Worm (Caenorhabditis elegans) whole organism, young adult: ENCODE measurements around the gene rga-5.

Experiments used
- F52B5.7 ChIP-seq: sonication (generic microtip); optimal IDR thresholded peaks from 2 replicates; lab custom pipeline; 2016; ENCODE audit warnings: mild to moderate bottlenecking, missing genetic modification characterization, missing compliant biosample characterization
- K12H6.12 ChIP-seq: fragments of 200-800 bp; sonication (Bioruptor generic); optimal IDR thresholded peaks from 2 replicates; lab custom pipeline; 2018; ENCODE audit warnings: mild to moderate bottlenecking, missing genetic modification characterization, missing compliant biosample characterization
- T26A5.8 ChIP-seq: sonication (generic microtip); optimal IDR thresholded peaks from 2 replicates; lab custom pipeline; 2016; ENCODE audit warnings: missing genetic modification characterization, missing compliant biosample characterization
- Y53G8AR.9 ChIP-seq: fragments of 200-800 bp; sonication (Bioruptor generic); conservative IDR thresholded peaks from 2 replicates; pipeline ENCODE4 v1.3.6; 2022; ENCODE audit warnings: missing genetic modification reagents, missing genetic modification characterization, missing compliant biosample characterization
- Y67H2A.10 ChIP-seq: fragments of 200-800 bp; sonication (Bioruptor generic); conservative IDR thresholded peaks from 2 replicates; pipeline ENCODE4 v1.3.6; 2022; ENCODE audit warnings: missing genetic modification reagents, missing genetic modification characterization, missing compliant biosample characterization
- Y79H2A.3 ChIP-seq: fragments of 200-800 bp; sonication (Bioruptor generic); conservative IDR thresholded peaks from 2 replicates; pipeline ENCODE4 v1.3.6; 2022; ENCODE audit warnings: missing genetic modification reagents, missing genetic modification characterization, missing compliant biosample characterization
- Y95B8A.8 ChIP-seq: fragments of 200-800 bp; sonication (Bioruptor generic); IDR thresholded peaks from 2 replicates; pipeline ENCODE4 v1.3.6; 2022; ENCODE audit warnings: missing genetic modification reagents, missing genetic modification characterization, missing compliant biosample characterization
- athp-1 ChIP-seq: sonication (generic microtip); optimal IDR thresholded peaks from 2 replicates; lab custom pipeline; 2017; ENCODE audit warnings: mild to moderate bottlenecking, missing genetic modification characterization, missing compliant biosample characterization
- attf-6 ChIP-seq: fragments of 200-800 bp; sonication (Bioruptor generic); IDR thresholded peaks from 2 replicates; pipeline ENCODE4 v1.3.6; 2022; ENCODE audit warnings: missing genetic modification reagents, missing genetic modification characterization, missing compliant biosample characterization
- bed-2 ChIP-seq: fragments of 200-800 bp; sonication (Bioruptor generic); IDR thresholded peaks from 2 replicates; pipeline ENCODE4 v1.3.6; 2022; ENCODE audit warnings: missing genetic modification reagents, missing genetic modification characterization, missing compliant biosample characterization
- ccch-3 ChIP-seq: fragments of 200-800 bp; sonication (Bioruptor generic); optimal IDR thresholded peaks from 2 replicates; lab custom pipeline; 2018; ENCODE audit warnings: mild to moderate bottlenecking, missing genetic modification characterization, missing compliant biosample characterization
- chd-7 ChIP-seq: sonication (generic microtip); optimal IDR thresholded peaks from 2 replicates; lab custom pipeline; 2016; ENCODE audit warnings: mild to moderate bottlenecking, missing genetic modification characterization, moderate library complexity, missing compliant biosample characterization
- dox-1 ChIP-seq: fragments of 200-800 bp; sonication (Bioruptor generic); IDR thresholded peaks from 2 replicates; pipeline ENCODE4 v1.3.6; 2022; ENCODE audit warnings: missing genetic modification reagents, missing genetic modification characterization, missing compliant biosample characterization
- dpff-1 ChIP-seq: sonication (generic microtip); optimal IDR thresholded peaks from 2 replicates; lab custom pipeline; 2017; ENCODE audit warnings: mild to moderate bottlenecking, missing genetic modification characterization, missing compliant biosample characterization
- dpl-1 ChIP-seq: fragments of 150-350 bp; optimal IDR thresholded peaks from 2 replicates; lab custom pipeline; 2014; ENCODE audit warnings: missing biosample characterization, missing genetic modification reagents, missing genetic modification characterization
- egrh-3 ChIP-seq: fragments of 200-800 bp; sonication (Bioruptor generic); IDR thresholded peaks from 2 replicates; pipeline ENCODE4 v1.3.6; 2022; ENCODE audit warnings: missing genetic modification reagents, missing genetic modification characterization, missing compliant biosample characterization
- ets-4 ChIP-seq: fragments of 200-800 bp; sonication (Bioruptor generic); optimal IDR thresholded peaks from 2 replicates; lab custom pipeline; 2018; ENCODE audit warnings: mild to moderate bottlenecking, missing genetic modification characterization, missing compliant biosample characterization
- hmg-20 ChIP-seq: fragments of 200-800 bp; sonication (Bioruptor generic); IDR thresholded peaks from 2 replicates; pipeline ENCODE4 v1.3.6; 2022; ENCODE audit warnings: missing genetic modification reagents, missing genetic modification characterization, missing compliant biosample characterization
- hrde-1 ChIP-seq: sonication (generic microtip); optimal IDR thresholded peaks from 2 replicates; lab custom pipeline; 2016; ENCODE audit warnings: missing genetic modification characterization, mild to moderate bottlenecking, missing compliant biosample characterization, moderate library complexity, missing genotype, missing genetic modification reagents, borderline replicate concordance
- hsf-1 ChIP-seq: fragments of 200-800 bp; sonication (Bioruptor generic); IDR thresholded peaks from 2 replicates; pipeline ENCODE4 v1.3.6; 2022; ENCODE audit warnings: missing genetic modification reagents, missing genetic modification characterization, missing compliant biosample characterization
- lag-1 ChIP-seq: fragments of 200-800 bp; sonication (Bioruptor generic); IDR thresholded peaks from 2 replicates; pipeline ENCODE4 v1.3.6; 2022; ENCODE audit warnings: missing genetic modification reagents, missing genetic modification characterization, missing compliant biosample characterization
- lin-35 ChIP-seq, 3 experiments: fragments of 150-350 bp in 2 of 3; sonication (generic microtip) in 1 of 3; optimal IDR thresholded peaks; 2 replicates each; lab custom pipeline; 2014 to 2018; ENCODE audit warnings: missing biosample characterization in 3 of 3, missing genetic modification characterization in 3 of 3, missing genetic modification reagents in 3 of 3
- lin-40 ChIP-seq: sonication (generic microtip); optimal IDR thresholded peaks from 2 replicates; lab custom pipeline; 2016; ENCODE audit warnings: missing genetic modification characterization, mild to moderate bottlenecking, missing compliant biosample characterization, missing genotype, missing genetic modification reagents
- lsl-1 ChIP-seq: fragments of 200-800 bp; sonication (Bioruptor generic); optimal IDR thresholded peaks from 2 replicates; lab custom pipeline; 2018; ENCODE audit warnings: mild to moderate bottlenecking, missing genetic modification characterization, moderate library complexity, missing compliant biosample characterization
- mcd-1 ChIP-seq: fragments of 200-800 bp; sonication (Bioruptor generic); IDR thresholded peaks from 2 replicates; pipeline ENCODE4 v1.3.6; 2022; ENCODE audit warnings: missing genetic modification reagents, missing genetic modification characterization, missing compliant biosample characterization
- nfya-1 ChIP-seq: sonication (generic microtip); optimal IDR thresholded peaks from 2 replicates; lab custom pipeline; 2017; ENCODE audit warnings: antibody characterized with exemption, missing compliant biosample characterization, missing genetic modification characterization, borderline replicate concordance; ENCODE audit not compliant: insufficient read depth
- nfyb-1 ChIP-seq: fragments of 200-800 bp; sonication (Bioruptor generic); IDR thresholded peaks from 2 replicates; pipeline ENCODE4 v1.3.6; 2022; ENCODE audit warnings: missing genetic modification reagents, missing genetic modification characterization, missing compliant biosample characterization
- nhr-27 ChIP-seq: fragments of 200-800 bp; sonication (Bioruptor generic); optimal IDR thresholded peaks from 2 replicates; lab custom pipeline; 2018; ENCODE audit warnings: mild to moderate bottlenecking, missing genetic modification characterization, moderate library complexity, missing compliant biosample characterization
- nhr-80 ChIP-seq: sonication (generic microtip); optimal IDR thresholded peaks from 2 replicates; lab custom pipeline; 2016; ENCODE audit warnings: missing genetic modification characterization, missing compliant biosample characterization
- rec-8 ChIP-seq, 2 experiments: sonication (generic microtip); optimal IDR thresholded peaks; 2 replicates each; lab custom pipeline; 2016; ENCODE audit warnings: mild to moderate bottlenecking in 2 of 2, missing genetic modification characterization in 2 of 2, missing genetic modification reagents in 2 of 2, missing genotype in 2 of 2, missing biosample characterization in 1 of 2, missing compliant biosample characterization in 1 of 2, moderate library complexity in 1 of 2
- sdz-38 ChIP-seq: sonication (generic microtip); optimal IDR thresholded peaks from 2 replicates; lab custom pipeline; 2016; ENCODE audit warnings: missing genotype, missing genetic modification characterization, missing compliant biosample characterization
- sea-2 ChIP-seq: fragments of 200-800 bp; sonication (Bioruptor generic); IDR thresholded peaks from 2 replicates; pipeline ENCODE4 v1.3.6; 2022; ENCODE audit warnings: missing genetic modification characterization, missing compliant biosample characterization
- snpc-1.1 ChIP-seq: sonication (generic microtip); optimal IDR thresholded peaks from 2 replicates; lab custom pipeline; 2017; ENCODE audit warnings: missing genetic modification characterization, mild to moderate bottlenecking, missing compliant biosample characterization, antibody characterized with exemption, moderate library complexity, missing genotype, missing genetic modification reagents; ENCODE audit not compliant: insufficient read depth
- snpc-3.4 ChIP-seq: sonication (generic microtip); optimal IDR thresholded peaks from 2 replicates; lab custom pipeline; 2017; ENCODE audit warnings: missing genetic modification characterization, mild to moderate bottlenecking, missing compliant biosample characterization, antibody characterized with exemption, moderate library complexity, missing genotype, missing genetic modification reagents
- snpc-4 ChIP-seq, 5 experiments: fragments of 150-350 bp in 1 of 5; sonication (generic microtip) in 4 of 5; optimal IDR thresholded peaks; 2 replicates each; lab custom pipeline; 2014 to 2018; ENCODE audit warnings: missing genetic modification characterization in 5 of 5, missing biosample characterization in 3 of 5, antibody characterized with exemption in 2 of 5, mild to moderate bottlenecking in 2 of 5, missing compliant biosample characterization in 2 of 5, missing genotype in 2 of 5, moderate library complexity in 2 of 5, missing genetic modification reagents in 1 of 5
- sptf-2 ChIP-seq: fragments of 200-800 bp; sonication (Bioruptor generic); optimal IDR thresholded peaks from 2 replicates; lab custom pipeline; 2018; ENCODE audit warnings: mild to moderate bottlenecking, missing genetic modification characterization, missing compliant biosample characterization
- unc-130 ChIP-seq: sonication (generic microtip); optimal IDR thresholded peaks from 2 replicates; lab custom pipeline; 2016; ENCODE audit warnings: missing genetic modification reagents, missing genetic modification characterization, missing compliant biosample characterization
- xnd-1 ChIP-seq: sonication (generic microtip); optimal IDR thresholded peaks from 2 replicates; lab custom pipeline; 2016; ENCODE audit warnings: missing genotype, missing genetic modification reagents, missing genetic modification characterization, missing compliant biosample characterization
- ztf-18 ChIP-seq: sonication (generic microtip); optimal IDR thresholded peaks from 2 replicates; lab custom pipeline; 2016; ENCODE audit warnings: missing genotype, mild to moderate bottlenecking, missing genetic modification characterization, missing compliant biosample characterization
- ztf-22 ChIP-seq: fragments of 200-800 bp; sonication (Bioruptor generic); optimal IDR thresholded peaks from 2 replicates; lab custom pipeline; 2018; ENCODE audit warnings: mild to moderate bottlenecking, missing genetic modification characterization, moderate library complexity, missing compliant biosample characterization
- ztf-28 ChIP-seq: fragments of 200-800 bp; sonication (Bioruptor generic); IDR thresholded peaks from 2 replicates; pipeline ENCODE4 v1.3.6; 2022; ENCODE audit warnings: missing genetic modification reagents, missing genetic modification characterization, missing compliant biosample characterization
- ztf-6 ChIP-seq: fragments of 200-800 bp; sonication (Bioruptor generic); IDR thresholded peaks from 2 replicates; pipeline ENCODE4 v1.3.6; 2022; ENCODE audit warnings: missing genetic modification reagents, missing genetic modification characterization, missing compliant biosample characterization

The rga-5 gene

ce11 chrIV:13807724-13808123 is 20.0 kb upstream of the rga-5 start, which contains the start of gene Y45F10D.14:
Gene Y45F10D.14, minus strand, starts transcription at chrIV:13807824.
- TF ChIP-seq snpc-4 (GFP tag; optimal IDR thresholded peaks at IDR 0.05; lab: Kevin White, UChicago) (no peak), snpc-4 (tag; optimal IDR thresholded peaks at IDR 0.05; lab: Kevin White, UChicago) (peak in 1 of 4 experiments; percentile 25), nfya-1 (tag; lab: Kevin White, UChicago) (no peak)

ce11 chrIV:13814477-13814876 is 13.2 kb upstream of the rga-5 start:
- TF ChIP-seq snpc-1.1 (peak; percentile 58), snpc-4 (GFP tag; optimal IDR thresholded peaks at IDR 0.05; lab: Kevin White, UChicago) (peak; percentile 83), snpc-4 (tag; optimal IDR thresholded peaks at IDR 0.05; lab: Kevin White, UChicago) (peak; percentile 71 to 97 (median 92)), snpc-3.4 (tag; lab: Kevin White, UChicago) (peak; percentile 1), attf-6 (GFP tag; lab: Robert Waterston, UW) (peak; percentile 92; the same call in 1 of the 2 replicates)
- TF ChIP-seq, all 124 proteins: peak for 4; not testable (repeated sequence) for 120

ce11 chrIV:13820862-13821261 is 6.8 kb upstream of the rga-5 start, which contains the start of gene Y45F10D.15:
Gene Y45F10D.15, minus strand, starts transcription at chrIV:13820962.
- TF ChIP-seq ccch-3 (no peak), dox-1 (GFP tag; lab: Robert Waterston, UW) (no peak), ets-4 (GFP tag; lab: Kevin White, UChicago) (no peak), Y95B8A.8 (GFP tag; lab: Robert Waterston, UW) (no peak), hsf-1 (GFP tag; lab: Robert Waterston, UW) (no peak), nhr-27 (tag; lab: Kevin White, UChicago) (no peak), hrde-1 (no peak), nfyb-1 (GFP tag; lab: Robert Waterston, UW) (no peak), ztf-6 (GFP tag; lab: Robert Waterston, UW) (no peak), xnd-1 (no peak), dpl-1 (GFP tag; lab: Kevin White, UChicago) (no peak), hmg-20 (GFP tag; lab: Robert Waterston, UW) (no peak), K12H6.12 (no peak), lsl-1 (GFP tag; lab: Kevin White, UChicago) (no peak), ztf-18 (tag; lab: Kevin White, UChicago) (no peak), Y53G8AR.9 (no peak), ztf-22 (GFP tag; lab: Kevin White, UChicago) (no peak), F52B5.7 (tag; lab: Kevin White, UChicago) (no peak), rec-8 (tag; optimal IDR thresholded peaks at IDR 0.05; lab: Kevin White, UChicago) (no peak)

ce11 chrIV:13826363-13826762 is 1.3 kb upstream of the rga-5 start:
- TF ChIP-seq unc-130 (GFP tag; lab: Kevin White, UChicago) (no peak), bed-2 (GFP tag; lab: Robert Waterston, UW) (no peak), sdz-38 (tag; lab: Kevin White, UChicago) (no peak), athp-1 (tag; lab: Kevin White, UChicago) (no peak), sptf-2 (no peak), nfyb-1 (GFP tag; lab: Robert Waterston, UW) (no peak), rec-8 (tag; optimal IDR thresholded peaks at IDR 0.05; lab: Kevin White, UChicago) (no peak), ztf-18 (tag; lab: Kevin White, UChicago) (no peak), lin-40 (tag; lab: Kevin White, UChicago) (no peak), ztf-28 (GFP tag; lab: Robert Waterston, UW) (no peak), nhr-80 (tag; lab: Kevin White, UChicago) (peak; percentile 95), Y53G8AR.9 (no peak), T26A5.8 (tag; lab: Kevin White, UChicago) (no peak), dpff-1 (tag; lab: Kevin White, UChicago) (no peak), Y67H2A.10 (GFP tag; lab: Robert Waterston, UW) (no peak), chd-7 (tag; lab: Kevin White, UChicago) (no peak), ccch-3 (no peak), mcd-1 (GFP tag; lab: Robert Waterston, UW) (no peak), Y79H2A.3 (no peak), lin-35 (GFP tag; optimal IDR thresholded peaks at IDR 0.05; lab: Kevin White, UChicago) (no peak), egrh-3 (GFP tag; lab: Robert Waterston, UW) (no peak), lag-1 (GFP tag; lab: Robert Waterston, UW) (no peak), ztf-22 (GFP tag; lab: Kevin White, UChicago) (no peak), sea-2 (GFP tag; lab: Robert Waterston, UW) (no peak)
